Worm (Caenorhabditis elegans): ENCODE results near the gene mlc-1.

- TF ChIP-seq lin-38 (GFP tag; IDR thresholded peaks at IDR 0.05) (no peak), snpc-1.2 (GFP tag; IDR thresholded peaks at IDR 0.05) (no peak), tag-97 (GFP tag; IDR thresholded peaks at IDR 0.05) (no peak), dpl-1 (GFP tag; optimal IDR thresholded peaks at IDR 0.05) (no peak), aly-2 (tag; optimal IDR thresholded peaks at IDR 0.05) (no peak), ceh-82 (tag; optimal IDR thresholded peaks at IDR 0.05) (no peak), fos-1 (tag; optimal IDR thresholded peaks at IDR 0.05) (no peak), nhr-237 (tag; optimal IDR thresholded peaks at IDR 0.05) (no peak), ces-1 (GFP tag; optimal IDR thresholded peaks at IDR 0.05) (no peak), nhr-11 (tag; optimal IDR thresholded peaks at IDR 0.05) (no peak)
Measured at ce11 chrX:17423894-17424594, 35.0 kb upstream of the mlc-1 start.

Data from whole organism, L4 larva.